Fruit fly (Drosophila melanogaster) S2 (cell line): Measurements from ENCODE around the gene Wnt10.

Experiments
- CG8478 ChIP-seq: fragments of >200 bp; optimal IDR thresholded peaks from 2 replicates; lab custom pipeline; 2018
- CTCF ChIP-seq, 2 experiments: fragments of >200 bp; optimal IDR thresholded peaks; 2 replicates each; lab custom pipeline; 2018

dm6 chr2L:7339392-7340014, 23.7 kb upstream of the Wnt10 start:
- TF ChIP-seq CG8478 (lab: Kevin White, UChicago) (no peak), CTCF (optimal IDR thresholded peaks at IDR 0.05; lab: Kevin White, UChicago) (no peak)
